Fruit fly (Drosophila melanogaster): ENCODE results near the gene CG34277.

DNA sequence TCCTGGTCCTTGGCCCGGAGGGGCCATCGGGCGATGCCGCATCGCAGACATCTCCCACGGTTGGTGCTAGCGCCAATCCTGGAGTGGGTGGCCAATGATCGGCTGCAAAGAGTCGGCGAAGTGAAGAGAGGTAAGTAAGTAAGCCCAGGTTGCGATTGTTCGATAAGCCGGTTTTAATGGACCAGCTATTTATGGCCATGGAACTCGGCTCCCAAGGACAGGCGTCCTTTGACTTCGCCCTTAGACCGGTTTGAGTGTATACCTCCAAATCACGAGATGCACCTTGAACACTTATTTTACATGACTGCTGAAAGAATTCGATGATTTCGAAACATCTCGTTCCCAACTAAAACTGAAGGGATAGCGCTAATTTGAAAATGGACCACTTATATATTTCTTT is 16.4 kb downstream of the CG34277 start:
- TF ChIP-seq psq (optimal IDR thresholded peaks at IDR 0.05), result no peak
- no peak for TF ChIP-seq Dll (optimal IDR thresholded peaks at IDR 0.05)
- TF ChIP-seq usp (GFP tag; optimal IDR thresholded peaks at IDR 0.05), result no peak

Data from whole organism.